Fruit fly (Drosophila melanogaster) S2 (cell line): ENCODE measurements around the gene CG32633.

ENCODE experiments used
- CG8478 ChIP-seq: fragments of >200 bp; optimal IDR thresholded peaks from 2 replicates; lab custom pipeline; 2018
- CTCF ChIP-seq, 2 experiments: fragments of >200 bp; optimal IDR thresholded peaks; 2 replicates each; lab custom pipeline; 2018

DNA sequence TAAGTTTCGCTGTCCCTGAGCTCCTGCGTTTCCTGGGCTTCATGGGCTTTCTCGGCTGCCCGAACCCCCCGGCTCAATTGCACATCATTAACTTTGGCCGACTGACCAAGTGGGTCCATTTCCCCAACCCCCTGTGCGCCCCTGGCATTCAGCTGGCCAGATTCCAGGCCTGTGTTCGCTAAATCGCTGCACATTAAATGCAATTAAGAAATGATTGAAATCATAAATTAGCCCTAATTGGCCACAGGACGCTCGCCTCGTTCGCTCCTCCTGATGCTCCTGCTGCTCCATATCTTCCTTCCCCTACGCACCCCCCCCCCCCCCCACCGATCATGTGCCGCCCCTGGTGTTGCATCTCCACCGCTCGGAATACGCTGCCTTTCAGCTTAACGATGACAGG, 19.4 kb upstream of the CG32633 start:
- TF ChIP-seq CG8478 (lab: Kevin White, UChicago) (no peak), CTCF (optimal IDR thresholded peaks at IDR 0.05; lab: Kevin White, UChicago) (no peak)
